Worm (Caenorhabditis elegans): ENCODE results near the gene bbs-8.
A peak's percentile ranks its signal among the peaks of the same experiment; 100 is the strongest.

The bbs-8 gene

ce11 chrV:6764972-6765371 is at the start of gene bbs-8:
TSS of gene bbs-8 (minus strand) at chrV:6765072.
- TF ChIP-seq aly-2 (tag; optimal IDR thresholded peaks at IDR 0.05), result no peak
- no peak for TF ChIP-seq lin-39 (tag; optimal IDR thresholded peaks at IDR 0.05)
- TF ChIP-seq nhr-237 (tag; optimal IDR thresholded peaks at IDR 0.05), result no peak
- no peak for TF ChIP-seq egl-27 (tag; optimal IDR thresholded peaks at IDR 0.05)

DNA sequence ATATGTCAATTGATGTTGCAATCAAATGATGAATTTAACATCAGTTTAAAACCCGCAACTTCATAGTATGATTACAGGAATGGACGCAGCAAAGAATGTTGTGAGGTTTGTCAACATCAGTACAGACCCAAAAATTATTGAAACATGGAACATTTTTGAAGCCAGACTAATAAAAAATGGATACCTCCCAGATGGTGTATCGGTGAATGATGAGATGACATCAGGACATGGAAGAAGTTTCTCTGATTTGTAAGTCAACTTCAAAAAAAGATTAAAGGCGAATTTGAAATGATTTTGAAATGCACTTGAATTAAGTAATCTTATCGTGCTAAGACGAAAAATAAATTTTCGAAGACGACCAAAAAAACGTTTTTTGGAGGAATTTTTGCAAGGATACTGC is 49.0 kb upstream of the bbs-8 start:
- no peak for TF ChIP-seq sea-2 (GFP tag; optimal IDR thresholded peaks at IDR 0.05)
- TF ChIP-seq egl-5 (tag; optimal IDR thresholded peaks at IDR 0.05), result no peak
- no peak for TF ChIP-seq fkh-2 (tag; optimal IDR thresholded peaks at IDR 0.05)
- TF ChIP-seq fos-1 (tag; optimal IDR thresholded peaks at IDR 0.05), result no peak
- TF ChIP-seq nfya-1 (tag; optimal IDR thresholded peaks at IDR 0.05; ENCODE audit: insufficient read depth), result no peak
- TF ChIP-seq fkh-10 (GFP tag; optimal IDR thresholded peaks at IDR 0.05), result no peak
- TF ChIP-seq ceh-16 (tag; optimal IDR thresholded peaks at IDR 0.05), result no peak
- no peak for TF ChIP-seq ceh-82 (tag; optimal IDR thresholded peaks at IDR 0.05)
- TF ChIP-seq ztf-11 (tag; optimal IDR thresholded peaks at IDR 0.05), result no peak
- no peak for TF ChIP-seq aly-2 (tag; optimal IDR thresholded peaks at IDR 0.05)
- TF ChIP-seq nhr-76 (tag; optimal IDR thresholded peaks at IDR 0.05), result no peak
- TF ChIP-seq unc-39 (tag; optimal IDR thresholded peaks at IDR 0.05), result no peak
- no peak for TF ChIP-seq tbx-2 (tag; optimal IDR thresholded peaks at IDR 0.05)
- TF ChIP-seq eor-1 (tag; optimal IDR thresholded peaks at IDR 0.05), result no peak
- TF ChIP-seq nhr-67 (tag; optimal IDR thresholded peaks at IDR 0.05), result no peak
- TF ChIP-seq nhr-77 (tag; optimal IDR thresholded peaks at IDR 0.05), result no peak
- no peak for TF ChIP-seq elt-3 (tag; optimal IDR thresholded peaks at IDR 0.05)
- TF ChIP-seq daf-12 (tag; optimal IDR thresholded peaks at IDR 0.05), result no peak
- no peak for TF ChIP-seq pqm-1 (tag; optimal IDR thresholded peaks at IDR 0.05)

- TF ChIP-seq pqm-1 (tag; optimal IDR thresholded peaks at IDR 0.05), result peak; percentile 77
- TF ChIP-seq R02D3.7 (tag; optimal IDR thresholded peaks at IDR 0.05), result no peak
- TF ChIP-seq lsy-12 (tag; optimal IDR thresholded peaks at IDR 0.05), result no peak
- TF ChIP-seq elt-2 (tag; optimal IDR thresholded peaks at IDR 0.05), result peak; percentile 77
- no peak for TF ChIP-seq nhr-237 (tag; optimal IDR thresholded peaks at IDR 0.05)
- TF ChIP-seq nhr-12 (tag; optimal IDR thresholded peaks at IDR 0.05), result no peak
Observed at ce11 chrV:6811863-6812262, 47.0 kb upstream of the bbs-8 start.

DNA sequence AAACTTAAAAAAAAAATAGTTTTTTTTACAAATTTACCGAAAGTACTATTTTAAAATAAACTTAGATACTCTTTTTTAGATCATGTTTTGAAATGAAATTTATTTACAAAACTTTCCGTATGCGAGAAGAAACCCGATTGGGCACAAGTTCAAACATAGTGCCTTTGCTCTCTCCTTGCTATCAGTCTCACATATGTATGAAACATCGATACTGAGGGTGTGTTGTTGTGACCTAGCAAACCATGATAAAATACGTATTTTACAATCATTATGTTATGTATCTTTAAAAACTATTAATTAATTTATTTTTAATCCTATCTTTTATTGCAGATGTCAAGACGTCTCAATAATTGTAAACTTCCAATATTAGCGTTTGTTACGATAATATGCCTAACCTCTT is 45.2 kb upstream of the bbs-8 start:
- no peak for TF ChIP-seq tbx-2 (tag; optimal IDR thresholded peaks at IDR 0.05)
- TF ChIP-seq ZK546.5 (tag; optimal IDR thresholded peaks at IDR 0.05), result no peak
- peak; percentile 21 for TF ChIP-seq pqm-1 (tag; optimal IDR thresholded peaks at IDR 0.05)
- TF ChIP-seq ceh-16 (tag; optimal IDR thresholded peaks at IDR 0.05), result no peak
- TF ChIP-seq elt-2 (tag; optimal IDR thresholded peaks at IDR 0.05), result peak; percentile 54
- TF ChIP-seq pha-4 (tag; optimal IDR thresholded peaks at IDR 0.05), result peak; percentile 11
- no peak for TF ChIP-seq elt-3 (tag; optimal IDR thresholded peaks at IDR 0.05)
- TF ChIP-seq daf-12 (tag; optimal IDR thresholded peaks at IDR 0.05), result no peak
- TF ChIP-seq nhr-77 (tag; optimal IDR thresholded peaks at IDR 0.05), result no peak

ce11 chrV:6808962-6809361 is 44.1 kb upstream of the bbs-8 start, which contains the start of gene dmsr-16:
TSS of gene dmsr-16 (minus strand) at chrV:6809062.
- no peak for TF ChIP-seq fkh-10 (GFP tag; optimal IDR thresholded peaks at IDR 0.05)
- no peak for TF ChIP-seq nhr-67 (tag; optimal IDR thresholded peaks at IDR 0.05)
- no peak for TF ChIP-seq nhr-25 (tag; optimal IDR thresholded peaks at IDR 0.05)
- no peak for TF ChIP-seq ceh-28 (tag; optimal IDR thresholded peaks at IDR 0.05)
- no peak for TF ChIP-seq nhr-77 (tag; optimal IDR thresholded peaks at IDR 0.05)
- no peak for TF ChIP-seq fos-1 (tag; optimal IDR thresholded peaks at IDR 0.05)
- no peak for TF ChIP-seq nhr-43 (tag; optimal IDR thresholded peaks at IDR 0.05; ENCODE audit: poor library complexity, severe bottlenecking)
- no peak for TF ChIP-seq R02D3.7 (tag; optimal IDR thresholded peaks at IDR 0.05)
- TF ChIP-seq hmg-11 (tag; optimal IDR thresholded peaks at IDR 0.05), result no peak
- TF ChIP-seq ceh-82 (tag; optimal IDR thresholded peaks at IDR 0.05), result no peak

ce11 chrV:6806340-6806739 is 41.5 kb upstream of the bbs-8 start, which contains the start of gene dmsr-12:
TSS of gene dmsr-12 (minus strand) at chrV:6806440.
- TF ChIP-seq tbx-2 (tag; optimal IDR thresholded peaks at IDR 0.05) (no peak), R02D3.7 (tag; optimal IDR thresholded peaks at IDR 0.05) (no peak), hmg-11 (tag; optimal IDR thresholded peaks at IDR 0.05) (no peak), sea-2 (GFP tag; optimal IDR thresholded peaks at IDR 0.05) (no peak), nhr-76 (tag; optimal IDR thresholded peaks at IDR 0.05) (no peak), pha-4 (tag; optimal IDR thresholded peaks at IDR 0.05) (no peak)

All from whole organism, L3 larva.